Worm (Caenorhabditis elegans) whole organism, L2 larva: Measurements from ENCODE around the gene daf-6.

Experiments
- C34F6.9 ChIP-seq: fragments of 150-350 bp; optimal IDR thresholded peaks from 2 replicates; lab custom pipeline; 2014; ENCODE audit warnings: missing biosample characterization, missing genetic modification characterization
- F13H6.1 ChIP-seq: sonication (generic microtip); optimal IDR thresholded peaks from 2 replicates; lab custom pipeline; 2016; ENCODE audit warnings: missing genetic modification characterization, missing compliant biosample characterization
- R02D3.7 ChIP-seq: fragments of 150-350 bp; optimal IDR thresholded peaks from 2 replicates; lab custom pipeline; 2014; ENCODE audit warnings: missing biosample characterization, missing genetic modification characterization
- Y55F3AM.14 ChIP-seq: fragments of 200-800 bp; sonication (Bioruptor generic); optimal IDR thresholded peaks from 2 replicates; lab custom pipeline; 2018; ENCODE audit warnings: mild to moderate bottlenecking, missing genetic modification characterization, missing compliant biosample characterization
- ZK546.5 ChIP-seq: sonication (generic microtip); optimal IDR thresholded peaks from 2 replicates; lab custom pipeline; 2017; ENCODE audit warnings: missing biosample characterization, missing genetic modification characterization
- alr-1 ChIP-seq: fragments of 150-350 bp; optimal IDR thresholded peaks from 2 replicates; lab custom pipeline; 2014; ENCODE audit warnings: missing biosample characterization, missing genetic modification characterization
- aly-2 ChIP-seq: fragments of 150-350 bp; optimal IDR thresholded peaks from 2 replicates; lab custom pipeline; 2014; ENCODE audit warnings: missing biosample characterization, missing genetic modification characterization
- ama-1 ChIP-seq: fragments of 150-350 bp; optimal IDR thresholded peaks from 2 replicates; lab custom pipeline; 2018; ENCODE audit warnings: inconsistent platforms
- blmp-1 ChIP-seq: sonication (generic microtip); optimal IDR thresholded peaks from 2 replicates; lab custom pipeline; 2017; ENCODE audit warnings: missing genetic modification characterization, mild to moderate bottlenecking, missing compliant biosample characterization, antibody characterized with exemption, moderate library complexity; ENCODE audit not compliant: insufficient read depth
- ceh-16 ChIP-seq: fragments of 150-350 bp; optimal IDR thresholded peaks from 2 replicates; lab custom pipeline; 2014; ENCODE audit warnings: missing biosample characterization, missing genetic modification characterization
- ceh-82 ChIP-seq: fragments of 150-350 bp; optimal IDR thresholded peaks from 2 replicates; lab custom pipeline; 2014; ENCODE audit warnings: missing biosample characterization, missing genetic modification characterization
- crh-2 ChIP-seq: sonication (generic microtip); optimal IDR thresholded peaks from 2 replicates; lab custom pipeline; 2017; ENCODE audit warnings: missing biosample characterization, missing genetic modification characterization
- dmd-4 ChIP-seq: sonication (generic microtip); optimal IDR thresholded peaks from 2 replicates; lab custom pipeline; 2017; ENCODE audit warnings: missing biosample characterization, missing genetic modification characterization
- egl-27 ChIP-seq: sonication (generic microtip); optimal IDR thresholded peaks from 3 replicates; lab custom pipeline; 2017; ENCODE audit warnings: missing biosample characterization, missing genetic modification reagents, missing genetic modification characterization
- elt-1 ChIP-seq: fragments of 150-350 bp; optimal IDR thresholded peaks from 2 replicates; lab custom pipeline; 2014; ENCODE audit warnings: missing biosample characterization, missing genetic modification characterization
- elt-3 ChIP-seq: sonication (generic microtip); optimal IDR thresholded peaks from 2 replicates; lab custom pipeline; 2017; ENCODE audit warnings: missing biosample characterization, missing genetic modification characterization
- fos-1 ChIP-seq: fragments of 150-350 bp; optimal IDR thresholded peaks from 2 replicates; lab custom pipeline; 2014; ENCODE audit warnings: missing biosample characterization, missing genetic modification characterization
- gmeb-1 ChIP-seq: fragments of 150-350 bp; optimal IDR thresholded peaks from 2 replicates; lab custom pipeline; 2014; ENCODE audit warnings: missing biosample characterization, missing genetic modification characterization
- lin-11 ChIP-seq: fragments of 150-350 bp; sonication (generic microtip); optimal IDR thresholded peaks from 2 replicates; lab custom pipeline; 2014; ENCODE audit warnings: missing biosample characterization, missing genetic modification characterization, inconsistent platforms, mixed read lengths
- lin-13 ChIP-seq: fragments of 150-350 bp; optimal IDR thresholded peaks from 2 replicates; lab custom pipeline; 2014; ENCODE audit warnings: missing biosample characterization, missing genetic modification reagents, missing genetic modification characterization
- lin-39 ChIP-seq: fragments of 150-350 bp; optimal IDR thresholded peaks from 2 replicates; lab custom pipeline; 2014; ENCODE audit warnings: missing biosample characterization, missing genetic modification reagents, missing genetic modification characterization
- lsy-2 ChIP-seq, 2 experiments: fragments of 150-350 bp in 1 of 2; sonication (generic microtip) in 1 of 2; optimal IDR thresholded peaks; 2 replicates each; lab custom pipeline; 2014 to 2017; ENCODE audit warnings: missing biosample characterization in 2 of 2, missing genetic modification characterization in 2 of 2
- mab-5 ChIP-seq: fragments of 150-350 bp; optimal IDR thresholded peaks from 2 replicates; lab custom pipeline; 2014; ENCODE audit warnings: missing biosample characterization, missing genetic modification characterization
- mbf-1 ChIP-seq: sonication (generic microtip); optimal IDR thresholded peaks from 2 replicates; lab custom pipeline; 2017; ENCODE audit warnings: missing biosample characterization, missing genetic modification characterization
- mdl-1 ChIP-seq, 2 experiments: fragments of 150-350 bp in 1 of 2; sonication (generic microtip) in 1 of 2; optimal IDR thresholded peaks; 2 replicates each; lab custom pipeline; 2017; ENCODE audit warnings: missing biosample characterization in 2 of 2, missing genetic modification characterization in 2 of 2
- nhr-10 ChIP-seq: sonication (generic microtip); optimal IDR thresholded peaks from 2 replicates; lab custom pipeline; 2017; ENCODE audit warnings: missing biosample characterization, missing genetic modification characterization
- nhr-11 ChIP-seq: fragments of 150-350 bp; optimal IDR thresholded peaks from 2 replicates; lab custom pipeline; 2014; ENCODE audit warnings: missing biosample characterization, missing genetic modification characterization
- nhr-12 ChIP-seq: fragments of 150-350 bp; optimal IDR thresholded peaks from 2 replicates; lab custom pipeline; 2014; ENCODE audit warnings: missing biosample characterization, missing genetic modification characterization
- nhr-129 ChIP-seq: fragments of 150-350 bp; optimal IDR thresholded peaks from 2 replicates; lab custom pipeline; 2014; ENCODE audit warnings: missing biosample characterization, missing genetic modification characterization
- nhr-21 ChIP-seq: fragments of 150-350 bp; optimal IDR thresholded peaks from 2 replicates; lab custom pipeline; 2014; ENCODE audit warnings: missing biosample characterization, missing genetic modification characterization
- nhr-23 ChIP-seq: fragments of 150-350 bp; optimal IDR thresholded peaks from 2 replicates; lab custom pipeline; 2014; ENCODE audit warnings: missing biosample characterization, missing genetic modification reagents, missing genetic modification characterization
- nhr-237 ChIP-seq: fragments of 150-350 bp; optimal IDR thresholded peaks from 2 replicates; lab custom pipeline; 2014; ENCODE audit warnings: missing biosample characterization, missing genetic modification characterization
- nhr-25 ChIP-seq: fragments of 150-350 bp; sonication (generic microtip); optimal IDR thresholded peaks from 3 replicates; lab custom pipeline; 2014; ENCODE audit warnings: missing biosample characterization, missing genetic modification characterization
- nhr-6 ChIP-seq: fragments of 150-350 bp; optimal IDR thresholded peaks from 2 replicates; lab custom pipeline; 2014; ENCODE audit warnings: missing biosample characterization, missing genetic modification characterization
- nhr-77 ChIP-seq: fragments of 150-350 bp; optimal IDR thresholded peaks from 2 replicates; lab custom pipeline; 2014; ENCODE audit warnings: missing biosample characterization, missing genetic modification characterization
- peb-1 ChIP-seq: fragments of 150-350 bp; optimal IDR thresholded peaks from 2 replicates; lab custom pipeline; 2014; ENCODE audit warnings: missing biosample characterization, missing genetic modification characterization
- sem-4 ChIP-seq: fragments of 150-350 bp; optimal IDR thresholded peaks from 2 replicates; lab custom pipeline; 2014; ENCODE audit warnings: missing biosample characterization, missing genetic modification reagents, missing genetic modification characterization
- skn-1 ChIP-seq: sonication (generic microtip); optimal IDR thresholded peaks from 2 replicates; lab custom pipeline; 2017; ENCODE audit warnings: missing biosample characterization, missing genetic modification characterization
- sma-3 ChIP-seq: sonication (generic microtip); optimal IDR thresholded peaks from 2 replicates; lab custom pipeline; 2016; ENCODE audit warnings: missing genetic modification reagents, missing genetic modification characterization, missing compliant biosample characterization
- sma-9 ChIP-seq, 2 experiments: fragments of 150-350 bp in 1 of 2; sonication (generic microtip) in 1 of 2; optimal IDR thresholded peaks; 2 replicates each; lab custom pipeline; 2014 to 2016; ENCODE audit warnings: missing genetic modification characterization in 2 of 2, mild to moderate bottlenecking in 1 of 2, missing biosample characterization in 1 of 2, missing compliant biosample characterization in 1 of 2, missing genetic modification reagents in 1 of 2, moderate library complexity in 1 of 2
- snpc-4 ChIP-seq: fragments of 150-350 bp; optimal IDR thresholded peaks from 2 replicates; lab custom pipeline; 2014; ENCODE audit warnings: missing biosample characterization, missing genetic modification characterization
- unc-39 ChIP-seq: fragments of 150-350 bp; optimal IDR thresholded peaks from 2 replicates; lab custom pipeline; 2014; ENCODE audit warnings: missing biosample characterization, missing genetic modification characterization
- unc-55 ChIP-seq: fragments of 150-350 bp; sonication (generic microtip); optimal IDR thresholded peaks from 3 replicates; lab custom pipeline; 2014; ENCODE audit warnings: missing biosample characterization, missing genetic modification reagents, missing genetic modification characterization
- unc-62 ChIP-seq: fragments of 150-350 bp; optimal IDR thresholded peaks from 2 replicates; lab custom pipeline; 2014; ENCODE audit warnings: missing biosample characterization, missing genetic modification reagents, missing genetic modification characterization
- zag-1 ChIP-seq: fragments of 150-350 bp; optimal IDR thresholded peaks from 2 replicates; lab custom pipeline; 2014; ENCODE audit warnings: missing biosample characterization, missing genetic modification characterization
- ztf-1 ChIP-seq: fragments of 200-800 bp; sonication (Bioruptor generic); conservative IDR thresholded peaks from 2 replicates; pipeline ENCODE4 v1.3.6; 2022; ENCODE audit warnings: missing genetic modification characterization, missing compliant biosample characterization
- ztf-11 ChIP-seq: sonication (generic microtip); optimal IDR thresholded peaks from 2 replicates; lab custom pipeline; 2017; ENCODE audit warnings: missing biosample characterization, missing genetic modification characterization
- ztf-4 ChIP-seq: fragments of 150-350 bp; optimal IDR thresholded peaks from 2 replicates; lab custom pipeline; 2014; ENCODE audit warnings: missing biosample characterization, missing genetic modification characterization

Gene daf-6

DNA sequence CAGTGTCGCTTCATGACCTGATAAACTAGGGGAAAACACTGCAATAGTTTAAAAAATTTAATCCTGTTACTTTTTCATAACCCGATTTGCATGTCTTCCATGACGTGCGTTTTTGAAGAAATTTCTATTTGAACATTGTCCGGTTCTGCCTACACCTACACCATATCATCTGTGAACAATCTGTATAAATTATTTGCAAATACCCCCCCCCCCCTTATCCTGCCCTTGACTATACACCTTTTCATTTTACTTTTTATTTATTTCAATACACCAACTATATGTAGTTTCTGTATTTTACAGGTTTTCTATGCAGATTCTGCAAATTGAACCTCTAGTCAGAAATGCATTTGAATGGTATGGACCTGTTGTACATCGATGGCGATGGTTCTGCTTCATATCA lies at the start of gene daf-6:
Gene daf-6 (plus strand): TSS at position 301 of the 400 bp plus-strand sequence.
- TF ChIP-seq nhr-77 (tag; lab: Kevin White, UChicago), result no peak
- no peak for TF ChIP-seq ama-1 (lab: Kevin White, UChicago)
- TF ChIP-seq mbf-1 (tag; lab: Kevin White, UChicago), result no peak
- no peak for TF ChIP-seq mab-5
- no peak for TF ChIP-seq nhr-6 (tag; lab: Kevin White, UChicago)
- TF ChIP-seq aly-2 (tag; lab: Kevin White, UChicago), result no peak
- TF ChIP-seq mdl-1 (tag; optimal IDR thresholded peaks at IDR 0.05; lab: Kevin White, UChicago), result no peak
- no peak for TF ChIP-seq gmeb-1 (tag; lab: Kevin White, UChicago)
- no peak for TF ChIP-seq nhr-21 (tag; lab: Kevin White, UChicago)
- TF ChIP-seq ceh-82 (tag; lab: Kevin White, UChicago), result no peak
- TF ChIP-seq elt-3 (tag; lab: Kevin White, UChicago), result no peak
- TF ChIP-seq blmp-1 (tag; lab: Kevin White, UChicago), result no peak
- no peak for TF ChIP-seq lin-13 (GFP tag; lab: Kevin White, UChicago)
- TF ChIP-seq F13H6.1 (tag; lab: Kevin White, UChicago), result no peak
- TF ChIP-seq nhr-129, result no peak
- TF ChIP-seq alr-1 (tag; lab: Kevin White, UChicago), result no peak
- TF ChIP-seq lin-39 (tag; lab: Kevin White, UChicago), result no peak
- TF ChIP-seq elt-1 (tag; lab: Kevin White, UChicago), result no peak

DNA sequence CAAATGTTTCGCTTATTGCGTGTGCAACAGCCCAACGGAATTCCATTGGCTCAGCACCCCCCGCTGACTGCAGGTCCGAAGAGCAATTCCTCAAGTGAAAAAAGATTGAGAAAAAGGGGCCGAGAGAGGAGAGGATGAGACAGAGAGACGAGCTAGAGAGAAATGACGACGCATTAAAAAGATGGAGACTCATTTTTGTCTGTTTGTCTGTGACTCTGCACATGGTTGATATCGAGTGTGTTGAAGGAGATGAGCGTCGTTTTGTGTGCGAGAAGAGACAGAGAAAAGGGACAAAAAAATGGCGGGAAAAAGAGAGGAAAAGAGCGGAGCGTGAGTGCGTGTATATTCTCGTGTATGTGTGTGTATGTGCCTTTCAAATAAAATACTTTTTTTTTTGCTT lies 47.3 kb upstream of the daf-6 start:
- TF ChIP-seq elt-3 (tag; lab: Kevin White, UChicago) (no peak), ztf-4 (tag; lab: Kevin White, UChicago) (peak; percentile 78), dmd-4 (peak; percentile 42), nhr-10 (no peak), lsy-2 (tag; optimal IDR thresholded peaks at IDR 0.05; lab: Kevin White, UChicago) (peak; percentile 43 to 89), aly-2 (tag; lab: Kevin White, UChicago) (no peak), lin-13 (GFP tag; lab: Kevin White, UChicago) (peak; percentile 90), nhr-129 (peak; percentile 98), blmp-1 (tag; lab: Kevin White, UChicago) (no peak), zag-1 (tag; lab: Kevin White, UChicago) (peak; percentile 96), nhr-25 (tag; lab: Kevin White, UChicago) (peak; percentile 37), unc-55 (GFP tag; lab: Kevin White, UChicago) (peak; percentile 94), sma-3 (GFP tag; lab: Kevin White, UChicago) (peak; percentile 52), mbf-1 (tag; lab: Kevin White, UChicago) (no peak), F13H6.1 (tag; lab: Kevin White, UChicago) (peak; percentile 94), R02D3.7 (tag; lab: Kevin White, UChicago) (no peak), fos-1 (tag; lab: Kevin White, UChicago) (peak; percentile 97), nhr-21 (tag; lab: Kevin White, UChicago) (peak; percentile 44), nhr-237 (tag; lab: Kevin White, UChicago) (no peak), C34F6.9 (tag; lab: Kevin White, UChicago) (peak; percentile 98), sem-4 (peak; percentile 87), lin-39 (tag; lab: Kevin White, UChicago) (peak; percentile 50), lin-11 (tag; lab: Kevin White, UChicago) (peak; percentile 85), nhr-77 (tag; lab: Kevin White, UChicago) (no peak), ceh-16 (no peak), ceh-82 (tag; lab: Kevin White, UChicago) (peak; percentile 51), nhr-11 (tag; lab: Kevin White, UChicago) (no peak), skn-1 (peak; percentile 24), ztf-1 (GFP tag; lab: Robert Waterston, UW) (no peak), crh-2 (tag; lab: Kevin White, UChicago) (peak; percentile 93), nhr-12 (tag; lab: Kevin White, UChicago) (no peak), snpc-4 (tag; lab: Kevin White, UChicago) (peak; percentile 57), unc-39 (peak; percentile 3), Y55F3AM.14 (GFP tag; lab: Kevin White, UChicago) (peak; percentile 81), mab-5 (peak; percentile 89), mdl-1 (tag; optimal IDR thresholded peaks at IDR 0.05; lab: Kevin White, UChicago) (peak; percentile 74 to 93), ama-1 (lab: Kevin White, UChicago) (peak; percentile 39), elt-1 (tag; lab: Kevin White, UChicago) (no peak), nhr-23 (tag; lab: Kevin White, UChicago) (no peak), egl-27 (tag; lab: Kevin White, UChicago) (peak; percentile 96), unc-62 (GFP tag; lab: Kevin White, UChicago) (peak; percentile 5), alr-1 (tag; lab: Kevin White, UChicago) (no peak), peb-1 (tag; lab: Kevin White, UChicago) (no peak), sma-9 (GFP tag; optimal IDR thresholded peaks at IDR 0.05; lab: Kevin White, UChicago) (peak; percentile 93), sma-9 (tag; optimal IDR thresholded peaks at IDR 0.05; lab: Kevin White, UChicago) (no peak), ztf-11 (tag; lab: Kevin White, UChicago) (no peak), gmeb-1 (tag; lab: Kevin White, UChicago) (peak; percentile 54), ZK546.5 (tag; lab: Kevin White, UChicago) (peak; percentile 5), nhr-6 (tag; lab: Kevin White, UChicago) (peak; percentile 87)
